Worm (Caenorhabditis elegans): ENCODE results near the gene bris-1.

DNA sequence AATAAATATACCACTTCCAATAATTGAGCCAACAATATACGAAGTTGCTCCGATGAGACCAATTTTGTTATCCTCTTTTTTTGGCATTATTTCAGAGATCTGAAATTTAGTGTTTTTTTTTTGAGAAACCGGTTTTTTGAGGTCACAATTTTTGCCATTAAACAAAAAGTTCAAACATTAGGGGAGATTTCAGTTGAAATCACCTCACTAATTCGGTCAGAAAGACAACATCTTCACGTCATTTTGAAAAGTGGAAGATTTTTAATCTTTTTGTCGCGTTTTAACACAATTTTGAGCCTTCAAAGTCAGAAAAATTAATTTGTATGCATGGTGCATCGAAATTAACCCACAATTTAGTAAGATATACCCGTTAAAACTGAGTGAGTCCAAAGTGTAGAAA is 45.8 kb upstream of the bris-1 start, which contains the start of gene aat-8:
- TF ChIP-seq ceh-39 (tag; optimal IDR thresholded peaks at IDR 0.05) (no peak), M03D4.4 (tag; optimal IDR thresholded peaks at IDR 0.05) (no peak), lsy-2 (tag; optimal IDR thresholded peaks at IDR 0.05) (no peak), mep-1 (tag; optimal IDR thresholded peaks at IDR 0.05) (no peak), flh-1 (GFP tag; optimal IDR thresholded peaks at IDR 0.05) (no peak), lin-32 (GFP tag; optimal IDR thresholded peaks at IDR 0.05) (no peak), ztf-11 (tag; optimal IDR thresholded peaks at IDR 0.05) (no peak), lin-13 (tag; optimal IDR thresholded peaks at IDR 0.05) (no peak)

Data from whole organism, mixed stage, embryonic.